Fruit fly (Drosophila melanogaster) whole organism, embryonic: Measurements from ENCODE around the gene UBL3.

ENCODE experiments used
- Abd-B ChIP-seq: fragments of 200-800 bp; sonication (Bioruptor generic); optimal IDR thresholded peaks from 2 replicates; lab custom pipeline; 2018; ENCODE audit warnings: missing biosample characterization, mild to moderate bottlenecking, missing genetic modification characterization, moderate library complexity
- B-H1 ChIP-seq: fragments of 200-800 bp; sonication (Bioruptor generic); IDR thresholded peaks from 3 replicates; pipeline ENCODE4 v1.3.6; 2022; ENCODE audit warnings: missing biosample characterization, missing genetic modification characterization
- CG10209 ChIP-seq: fragments of 200-800 bp; sonication (Bioruptor generic); optimal IDR thresholded peaks from 3 replicates; lab custom pipeline; 2017; ENCODE audit warnings: missing biosample characterization, mild to moderate bottlenecking, missing genetic modification characterization, missing genetic modification reagents
- CG10431 ChIP-seq: fragments of 200-800 bp; sonication (Bioruptor generic); optimal IDR thresholded peaks from 3 replicates; lab custom pipeline; 2018; ENCODE audit warnings: missing biosample characterization, mild to moderate bottlenecking, missing genetic modification characterization
- CG11695 ChIP-seq: fragments of 200-800 bp; sonication (Bioruptor generic); IDR thresholded peaks from 3 replicates; pipeline ENCODE4 v1.3.6; 2022; ENCODE audit warnings: missing biosample characterization, missing genetic modification characterization
- CG12299 ChIP-seq: fragments of 200-800 bp; sonication (Bioruptor generic); optimal IDR thresholded peaks from 2 replicates; lab custom pipeline; 2018; ENCODE audit warnings: missing biosample characterization, mild to moderate bottlenecking, missing genetic modification characterization
- CG1233 ChIP-seq: fragments of 200-800 bp; sonication (Bioruptor generic); optimal IDR thresholded peaks from 4 replicates; lab custom pipeline; 2018; ENCODE audit warnings: missing biosample characterization, mild to moderate bottlenecking, missing genetic modification characterization
- CG13775 ChIP-seq: fragments of 200-800 bp; sonication (Bioruptor generic); optimal IDR thresholded peaks from 3 replicates; lab custom pipeline; 2017; ENCODE audit warnings: missing biosample characterization, mild to moderate bottlenecking, missing genetic modification characterization
- CG18764 ChIP-seq: fragments of 200-800 bp; sonication (Bioruptor generic); optimal IDR thresholded peaks from 3 replicates; lab custom pipeline; 2016; ENCODE audit warnings: missing biosample characterization, missing genetic modification characterization
- CG2712 ChIP-seq: fragments of 200-800 bp; optimal IDR thresholded peaks from 3 replicates; lab custom pipeline; 2019; ENCODE audit warnings: missing biosample characterization, mild to moderate bottlenecking, missing genetic modification characterization, moderate library complexity
- CG30020 ChIP-seq: fragments of 200-800 bp; optimal IDR thresholded peaks from 2 replicates; lab custom pipeline; 2019; ENCODE audit warnings: missing biosample characterization, mild to moderate bottlenecking, missing genetic modification characterization, moderate library complexity
- CG3163 ChIP-seq: fragments of 200-800 bp; sonication (Bioruptor generic); optimal IDR thresholded peaks from 3 replicates; lab custom pipeline; 2016; ENCODE audit warnings: missing biosample characterization, missing genetic modification characterization
- CG3407 ChIP-seq: fragments of 200-800 bp; sonication (Bioruptor generic); optimal IDR thresholded peaks from 2 replicates; lab custom pipeline; 2018; ENCODE audit warnings: missing biosample characterization, mild to moderate bottlenecking, missing genetic modification characterization
- CG43689 ChIP-seq: fragments of 200-800 bp; sonication (Bioruptor generic); IDR thresholded peaks from 2 replicates; pipeline ENCODE4 v1.3.6; 2022; ENCODE audit warnings: missing biosample characterization, missing genetic modification characterization
- CG4617 ChIP-seq: fragments of 200-800 bp; sonication (Bioruptor generic); optimal IDR thresholded peaks from 3 replicates; lab custom pipeline; 2016; ENCODE audit warnings: missing biosample characterization, missing genetic modification characterization, borderline replicate concordance
- CG4730 ChIP-seq: fragments of 200-800 bp; sonication (Bioruptor generic); IDR thresholded peaks from 2 replicates; pipeline ENCODE4 v1.3.6; 2022; ENCODE audit warnings: missing biosample characterization, missing genetic modification characterization
- CG7556 ChIP-seq: fragments of 200-800 bp; sonication (Bioruptor generic); optimal IDR thresholded peaks from 2 replicates; lab custom pipeline; 2017; ENCODE audit warnings: missing biosample characterization, mild to moderate bottlenecking, missing genetic modification characterization
- CG7745 ChIP-seq: fragments of 200-800 bp; sonication (Bioruptor generic); optimal IDR thresholded peaks from 2 replicates; lab custom pipeline; 2018; ENCODE audit warnings: missing biosample characterization, mild to moderate bottlenecking, missing genetic modification characterization, moderate library complexity
- CG7786 ChIP-seq: fragments of 200-800 bp; sonication (Bioruptor generic); optimal IDR thresholded peaks from 2 replicates; lab custom pipeline; 2016; ENCODE audit warnings: missing biosample characterization, missing genetic modification characterization
- CG7928 ChIP-seq: fragments of 200-800 bp; sonication (Bioruptor generic); optimal IDR thresholded peaks from 2 replicates; lab custom pipeline; 2017; ENCODE audit warnings: missing biosample characterization, mild to moderate bottlenecking, missing genetic modification characterization
- CG8359 ChIP-seq: fragments of 200-800 bp; sonication (Bioruptor generic); optimal IDR thresholded peaks from 2 replicates; lab custom pipeline; 2017; ENCODE audit warnings: missing biosample characterization, mild to moderate bottlenecking, missing genetic modification characterization, borderline replicate concordance
- CG8944 ChIP-seq: fragments of 200-800 bp; sonication (Bioruptor generic); optimal IDR thresholded peaks from 3 replicates; lab custom pipeline; 2016; ENCODE audit warnings: missing biosample characterization, missing genetic modification characterization
- CG9932 ChIP-seq: fragments of 200-800 bp; sonication (Bioruptor generic); IDR thresholded peaks from 2 replicates; pipeline ENCODE4 v1.3.6; 2022; ENCODE audit warnings: missing biosample characterization, missing genetic modification characterization
- CrebB ChIP-seq: fragments of 200-800 bp; sonication (Bioruptor generic); optimal IDR thresholded peaks from 3 replicates; lab custom pipeline; 2018; ENCODE audit warnings: missing biosample characterization, mild to moderate bottlenecking, missing genetic modification characterization
- Dll ChIP-seq: fragments of 200-800 bp; sonication (Bioruptor generic); IDR thresholded peaks from 4 replicates; pipeline ENCODE4 v1.3.6; 2022; ENCODE audit warnings: missing biosample characterization, missing genetic modification characterization; ENCODE audit not compliant: partially characterized antibody
- Doc3 ChIP-seq: fragments of 200-800 bp; sonication (Bioruptor generic); IDR thresholded peaks from 3 replicates; pipeline ENCODE4 v1.3.6; 2022; ENCODE audit warnings: missing biosample characterization, missing genetic modification characterization; ENCODE audit not compliant: partially characterized antibody
- Elba2 ChIP-seq: fragments of 200-800 bp; sonication (Bioruptor generic); optimal IDR thresholded peaks from 3 replicates; lab custom pipeline; 2016; ENCODE audit warnings: missing biosample characterization, missing genetic modification characterization
- HLH4C ChIP-seq: fragments of 200-800 bp; sonication (Bioruptor generic); IDR thresholded peaks from 3 replicates; pipeline ENCODE4 v1.3.6; 2022; ENCODE audit warnings: missing biosample characterization, missing genetic modification characterization; ENCODE audit not compliant: partially characterized antibody
- HLHmδ ChIP-seq: fragments of 200-800 bp; sonication (Bioruptor generic); optimal IDR thresholded peaks from 2 replicates; lab custom pipeline; 2018; ENCODE audit warnings: missing biosample characterization, mild to moderate bottlenecking, missing genetic modification characterization, moderate library complexity
- MBD-R2 ChIP-seq: fragments of 200-800 bp; sonication (Bioruptor generic); IDR thresholded peaks from 2 replicates; pipeline ENCODE4 v1.3.6; 2022; ENCODE audit warnings: missing biosample characterization, missing genetic modification characterization
- MESR4 ChIP-seq: fragments of 200-800 bp; sonication (Bioruptor generic); optimal IDR thresholded peaks from 2 replicates; lab custom pipeline; 2018; ENCODE audit warnings: missing biosample characterization, mild to moderate bottlenecking, missing genetic modification characterization, moderate library complexity
- Max ChIP-seq: fragments of 200-800 bp; sonication (Bioruptor generic); optimal IDR thresholded peaks from 2 replicates; lab custom pipeline; 2016; ENCODE audit warnings: missing biosample characterization, mild to moderate bottlenecking, missing genetic modification characterization
- Med ChIP-seq: fragments of 200-800 bp; sonication (Bioruptor generic); peaks from one replicate; lab custom pipeline; 2016; ENCODE audit warnings: missing biosample characterization, missing genetic modification characterization, mild to moderate bottlenecking, inconsistent platforms, moderate library complexity
- NC2α ChIP-seq: fragments of 200-800 bp; sonication (Bioruptor generic); optimal IDR thresholded peaks from 2 replicates; lab custom pipeline; 2016; ENCODE audit warnings: missing biosample characterization, missing genetic modification characterization
- Oli ChIP-seq: fragments of 200-800 bp; sonication (Bioruptor generic); optimal IDR thresholded peaks from 2 replicates; lab custom pipeline; 2018; ENCODE audit warnings: missing biosample characterization, mild to moderate bottlenecking, missing genetic modification characterization, moderate library complexity
- Opbp ChIP-seq: fragments of 200-800 bp; sonication (Bioruptor generic); IDR thresholded peaks from 3 replicates; pipeline ENCODE4 v1.3.6; 2022; ENCODE audit warnings: missing biosample characterization, missing genetic modification characterization; ENCODE audit not compliant: partially characterized antibody
- Side ChIP-seq: fragments of 200-800 bp; sonication (Bioruptor generic); optimal IDR thresholded peaks from 2 replicates; lab custom pipeline; 2016; ENCODE audit warnings: missing biosample characterization, missing genetic modification characterization
- Taf1 ChIP-seq: fragments of 200-800 bp; sonication (Bioruptor generic); IDR thresholded peaks from 2 replicates; pipeline ENCODE4 v1.3.6; 2022; ENCODE audit warnings: missing biosample characterization, missing genetic modification characterization
- br ChIP-seq: fragments of >200 bp; optimal IDR thresholded peaks from 2 replicates; lab custom pipeline; 2017
- caup ChIP-seq: fragments of 200-800 bp; sonication (Bioruptor generic); optimal IDR thresholded peaks from 3 replicates; lab custom pipeline; 2017; ENCODE audit warnings: missing biosample characterization, mild to moderate bottlenecking, missing genetic modification characterization, moderate library complexity; ENCODE audit not compliant: severe bottlenecking
- chif ChIP-seq, 2 experiments: fragments of 200-800 bp; sonication (Bioruptor generic); optimal IDR thresholded peaks; 3 replicates each; lab custom pipeline; 2016; ENCODE audit warnings: missing biosample characterization in 2 of 2, missing genetic modification characterization in 2 of 2
- ems ChIP-seq: fragments of 200-800 bp; sonication (Bioruptor generic); optimal IDR thresholded peaks from 3 replicates; lab custom pipeline; 2016; ENCODE audit warnings: missing biosample characterization, missing genetic modification characterization
- en ChIP-seq: fragments of 200-800 bp; sonication (Bioruptor generic); optimal IDR thresholded peaks from 2 replicates; lab custom pipeline; 2016; ENCODE audit warnings: missing biosample characterization, missing genetic modification characterization
- gcm2 ChIP-seq: fragments of 200-800 bp; sonication (Bioruptor generic); optimal IDR thresholded peaks from 2 replicates; lab custom pipeline; 2016; ENCODE audit warnings: missing biosample characterization, missing genetic modification characterization
- gro ChIP-seq: fragments of 200-800 bp; sonication (Bioruptor generic); optimal IDR thresholded peaks from 2 replicates; lab custom pipeline; 2016; ENCODE audit warnings: missing biosample characterization, missing genetic modification characterization
- kni ChIP-seq: fragments of 200-800 bp; sonication (Bioruptor generic); optimal IDR thresholded peaks from 3 replicates; lab custom pipeline; 2017; ENCODE audit warnings: mild to moderate bottlenecking, missing biosample characterization, missing genetic modification reagents, missing genetic modification characterization
- knrl ChIP-seq: fragments of 200-800 bp; sonication (Bioruptor generic); IDR thresholded peaks from 3 replicates; pipeline ENCODE4 v1.3.6; 2022; ENCODE audit warnings: missing biosample characterization, missing genetic modification characterization; ENCODE audit not compliant: partially characterized antibody
- onecut ChIP-seq: fragments of 200-800 bp; sonication (Bioruptor generic); IDR thresholded peaks from 2 replicates; pipeline ENCODE4 v1.3.6; 2022; ENCODE audit warnings: missing biosample characterization, missing genetic modification characterization
- peb ChIP-seq: fragments of 200-800 bp; sonication (Bioruptor generic); IDR thresholded peaks from 2 replicates; pipeline ENCODE4 v1.3.6; 2022; ENCODE audit warnings: missing biosample characterization, missing genetic modification characterization
- slou ChIP-seq: fragments of 200-800 bp; sonication (Bioruptor generic); optimal IDR thresholded peaks from 3 replicates; lab custom pipeline; 2016; ENCODE audit warnings: missing biosample characterization, missing genetic modification characterization
- trem ChIP-seq: fragments of 200-800 bp; optimal IDR thresholded peaks from 3 replicates; lab custom pipeline; 2019; ENCODE audit warnings: missing biosample characterization, mild to moderate bottlenecking, missing genetic modification characterization, moderate library complexity

The UBL3 gene

DNA sequence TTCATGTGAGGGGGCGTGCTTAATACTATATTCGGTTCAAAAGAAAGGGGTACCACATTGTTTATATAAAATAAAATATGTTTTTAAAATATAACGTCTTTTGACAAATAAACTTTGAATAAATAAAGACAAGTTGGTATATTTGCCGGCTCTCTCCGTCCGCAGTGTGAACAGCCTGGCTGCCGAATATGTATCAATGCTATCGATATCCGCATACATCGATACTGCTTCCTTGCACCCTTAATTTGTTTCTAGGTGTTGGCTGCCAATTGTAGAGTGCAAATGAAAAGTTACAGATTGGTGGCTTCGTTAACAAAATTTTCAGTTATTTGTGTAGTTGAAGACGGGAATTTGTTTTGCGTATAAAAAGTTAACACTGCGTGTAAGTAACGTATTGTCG is 6.9 kb upstream of the UBL3 start, which contains the start of gene Gbeta13F (continued):
- no peak for TF ChIP-seq CG7556 (GFP tag; lab: Kevin White, UChicago)
- TF ChIP-seq Max (GFP tag; lab: Kevin White, UChicago): no peak
- peak; percentile 42; the same call in 2 of the 3 replicates for TF ChIP-seq knrl (GFP tag; lab: Robert Waterston, UW)
- TF ChIP-seq kni (GFP tag; lab: Kevin White, UChicago): no peak
- TF ChIP-seq Med (GFP tag; lab: Kevin White, UChicago): peak; percentile 73
- TF ChIP-seq CG13775: no peak
- TF ChIP-seq B-H1: no peak
- no peak for TF ChIP-seq CG7745 (tag; lab: Kevin White, UChicago)
- TF ChIP-seq MBD-R2 (GFP tag; lab: Robert Waterston, UW): peak; percentile 8; the same call in 1 of the 2 replicates
- TF ChIP-seq ems (GFP tag; lab: Kevin White, UChicago): no peak
- no peak for TF ChIP-seq gcm2
- no peak for TF ChIP-seq Taf1 (GFP tag; lab: Robert Waterston, UW)
- TF ChIP-seq onecut (GFP tag; lab: Robert Waterston, UW): no peak
- TF ChIP-seq peb (GFP tag; lab: Robert Waterston, UW): no peak
- TF ChIP-seq HLH4C (GFP tag; lab: Robert Waterston, UW): peak; percentile 59
- TF ChIP-seq gro (GFP tag; lab: Kevin White, UChicago): no peak
- no peak for TF ChIP-seq CG7928
- TF ChIP-seq CG12299: no peak
- no peak for TF ChIP-seq CG3407 (GFP tag; lab: Kevin White, UChicago)
- TF ChIP-seq CG11695 (GFP tag; lab: Robert Waterston, UW): no peak
- no peak for TF ChIP-seq Elba2 (GFP tag; lab: Kevin White, UChicago)
- TF ChIP-seq MESR4 (GFP tag; lab: Kevin White, UChicago): peak; percentile 76
- TF ChIP-seq HLHmδ (GFP tag; lab: Kevin White, UChicago): no peak
- TF ChIP-seq CG10431 (GFP tag; lab: Kevin White, UChicago): no peak
- TF ChIP-seq CG4730: no peak
- TF ChIP-seq CG43689 (GFP tag; lab: Robert Waterston, UW): no peak
- peak; percentile 55 for TF ChIP-seq CG9932 (GFP tag; lab: Robert Waterston, UW)
- no peak for TF ChIP-seq CG7786 (GFP tag; lab: Kevin White, UChicago)
- TF ChIP-seq br (lab: Kevin White, UChicago): no peak
- TF ChIP-seq CG2712: peak; percentile 0
- no peak for TF ChIP-seq slou (GFP tag; lab: Kevin White, UChicago)
- no peak for TF ChIP-seq Side (GFP tag; lab: Kevin White, UChicago)
- peak; percentile 4 for TF ChIP-seq trem (tag; lab: Kevin White, UChicago)
- no peak for TF ChIP-seq caup (GFP tag; lab: Kevin White, UChicago)
- peak; percentile 79 for TF ChIP-seq Opbp
- no peak for TF ChIP-seq CG10209 (GFP tag; lab: Kevin White, UChicago)
- TF ChIP-seq Doc3 (GFP tag; lab: Robert Waterston, UW): 0 out of 3 replicates have a peak, but pooled peaks have one; percentile 9
- no peak for TF ChIP-seq chif (GFP tag; optimal IDR thresholded peaks at IDR 0.05; lab: Kevin White, UChicago)
- TF ChIP-seq Abd-B (GFP tag; lab: Kevin White, UChicago): no peak
- no peak for TF ChIP-seq CG1233 (GFP tag; lab: Kevin White, UChicago)
- no peak for TF ChIP-seq CG4617 (GFP tag; lab: Kevin White, UChicago)
- TF ChIP-seq CrebB (tag; lab: Kevin White, UChicago): no peak
- no peak for TF ChIP-seq Oli (tag; lab: Kevin White, UChicago)
- no peak for TF ChIP-seq en (GFP tag; lab: Kevin White, UChicago)
- no peak for TF ChIP-seq NC2α
- peak; percentile 68 for TF ChIP-seq CG30020 (tag; lab: Kevin White, UChicago)
- TF ChIP-seq CG8944 (GFP tag; lab: Kevin White, UChicago): no peak
- TF ChIP-seq CG18764 (GFP tag; lab: Kevin White, UChicago): no peak
- no peak for TF ChIP-seq CG8359 (GFP tag; lab: Kevin White, UChicago)
- no peak for TF ChIP-seq CG3163 (GFP tag; lab: Kevin White, UChicago)
- peak; percentile 40; the same call in 1 of the 4 replicates for TF ChIP-seq Dll
